Fruit fly (Drosophila melanogaster): Measurements from ENCODE around the gene bnb.

bnb gene

dm6 chrX:18748206-18748605 lies 49.3 kb downstream of the bnb start, which contains the start of gene CG12609:
Gene CG12609 (minus strand): TSS chrX:18748306.
- no peak for TF ChIP-seq bab1 (GFP tag; optimal IDR thresholded peaks at IDR 0.05)
- TF ChIP-seq tj (GFP tag; optimal IDR thresholded peaks at IDR 0.05) = no peak
- TF ChIP-seq Hr96 (GFP tag; optimal IDR thresholded peaks at IDR 0.05) = no peak
- TF ChIP-seq Crg-1 (GFP tag; optimal IDR thresholded peaks at IDR 0.05) = no peak
- TF ChIP-seq cnc (optimal IDR thresholded peaks at IDR 0.05) = no peak
- no peak for TF ChIP-seq pad (GFP tag; optimal IDR thresholded peaks at IDR 0.05)
- no peak for TF ChIP-seq kay (GFP tag; ENCODE audit: borderline replicate concordance)
- TF ChIP-seq toe (GFP tag; optimal IDR thresholded peaks at IDR 0.05) = no peak
- TF ChIP-seq CG5204 (GFP tag; optimal IDR thresholded peaks at IDR 0.05) = no peak

Data from whole organism, adult.